Worm (Caenorhabditis elegans) whole organism, early embryonic: ENCODE measurements around the gene T25B9.11.

Experiments
- F13C5.2 ChIP-seq: sonication (generic microtip); optimal IDR thresholded peaks from 2 replicates; lab custom pipeline; 2017; ENCODE audit warnings: mild to moderate bottlenecking, missing genetic modification characterization, inconsistent platforms, missing compliant biosample characterization
- ama-1 ChIP-seq: fragments of 150-350 bp; optimal IDR thresholded peaks from 2 replicates; lab custom pipeline; 2014
- ceh-13 ChIP-seq: fragments of 200-800 bp; sonication (Bioruptor generic); optimal IDR thresholded peaks from 2 replicates; lab custom pipeline; 2018; ENCODE audit warnings: mild to moderate bottlenecking, missing genetic modification characterization, missing compliant biosample characterization
- ets-7 ChIP-seq: sonication (generic microtip); optimal IDR thresholded peaks from 2 replicates; lab custom pipeline; 2016; ENCODE audit warnings: missing genotype, missing genetic modification characterization, missing compliant biosample characterization
- hmbx-1 ChIP-seq: sonication (generic microtip); optimal IDR thresholded peaks from 2 replicates; lab custom pipeline; 2016; ENCODE audit warnings: mild to moderate bottlenecking, missing genetic modification characterization, missing compliant biosample characterization
- pes-1 ChIP-seq: fragments of 200-800 bp; sonication (Bioruptor generic); IDR thresholded peaks from 2 replicates; pipeline ENCODE4 v1.3.6; 2022; ENCODE audit warnings: missing genetic modification reagents, missing genetic modification characterization, missing compliant biosample characterization

ce11 chrIV:10790353-10790752, 26.0 kb downstream of the T25B9.11 start, which contains the start of gene pept-2:
- TF ChIP-seq ets-7 (tag; lab: Kevin White, UChicago) (no peak), ama-1 (lab: Kevin White, UChicago) (no peak), hmbx-1 (tag; lab: Kevin White, UChicago) (no peak), pes-1 (GFP tag; lab: Robert Waterston, UW) (no peak), ceh-13 (no peak), F13C5.2 (tag; lab: Kevin White, UChicago) (no peak)
